Fruit fly (Drosophila melanogaster) whole organism: ENCODE data around the gene HDAC1.

ENCODE experiments used
- CG8478 ChIP-seq: fragments of >200 bp; optimal IDR thresholded peaks from 2 replicates; lab custom pipeline; 2018; ENCODE audit warnings: inconsistent platforms
- Dll ChIP-seq: fragments of >200 bp; optimal IDR thresholded peaks from 2 replicates; lab custom pipeline; 2017
- EcR ChIP-seq, 2 experiments: fragments of >200 bp; optimal IDR thresholded peaks; 2 replicates each; lab custom pipeline; 2017; ENCODE audit warnings: missing biosample characterization in 2 of 2, missing genetic modification characterization in 2 of 2, missing genetic modification reagents in 2 of 2
- pan ChIP-seq: fragments of >200 bp; optimal IDR thresholded peaks from 2 replicates; lab custom pipeline; 2017
- psq ChIP-seq: fragments of >200 bp; optimal IDR thresholded peaks from 2 replicates; lab custom pipeline; 2017
- usp ChIP-seq: fragments of >200 bp; optimal IDR thresholded peaks from 2 replicates; lab custom pipeline; 2017; ENCODE audit warnings: missing biosample characterization, missing genetic modification characterization, mixed read lengths

The HDAC1 gene

DNA sequence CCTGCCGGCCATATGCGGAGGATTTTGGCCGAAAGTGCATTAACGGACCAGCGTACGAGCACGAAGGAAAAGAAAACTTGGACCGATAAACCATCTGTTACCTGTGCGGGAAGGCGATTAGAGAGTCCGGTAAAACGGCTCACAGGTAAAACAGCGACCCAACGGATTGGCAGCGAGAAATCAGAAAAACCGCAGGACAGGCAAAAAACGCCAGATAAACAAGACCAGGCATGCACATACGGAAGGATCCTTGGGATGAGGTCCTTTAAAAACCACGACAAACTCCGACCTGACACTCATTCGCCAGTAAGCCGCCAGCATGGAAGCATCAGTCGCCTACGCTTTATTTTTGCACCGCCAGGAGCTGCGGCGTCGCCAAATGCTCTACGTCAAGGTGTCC, 51.0 kb downstream of the HDAC1 start, which contains the start of gene CG34266:
Gene CG34266 (plus strand): TSS at position 301 of the 400 bp plus-strand sequence.
- TF ChIP-seq EcR (GFP tag; optimal IDR thresholded peaks at IDR 0.05; lab: Kevin White, UChicago) (no peak), pan (lab: Kevin White, UChicago) (no peak), psq (lab: Kevin White, UChicago) (no peak), usp (GFP tag; lab: Kevin White, UChicago) (no peak), CG8478 (lab: Kevin White, UChicago) (no peak), Dll (lab: Kevin White, UChicago) (no peak)

- TF ChIP-seq pan (lab: Kevin White, UChicago) (no peak), Dll (lab: Kevin White, UChicago) (no peak), psq (lab: Kevin White, UChicago) (no peak), usp (GFP tag; lab: Kevin White, UChicago) (no peak), CG8478 (lab: Kevin White, UChicago) (no peak), EcR (GFP tag; optimal IDR thresholded peaks at IDR 0.05; lab: Kevin White, UChicago) (no peak)
Observed at dm6 chr3L:4679063-4679462, 52.5 kb downstream of the HDAC1 start.
